Fruit fly (Drosophila melanogaster) whole organism, embryonic: ENCODE results near the gene Idi.

Experiments
- Atf6 ChIP-seq: fragments of 200-800 bp; sonication (Bioruptor generic); IDR thresholded peaks from 2 replicates; pipeline ENCODE4 v1.3.6; 2022; ENCODE audit warnings: missing biosample characterization, missing genetic modification characterization
- CG10267 ChIP-seq: fragments of 200-800 bp; sonication (Bioruptor generic); optimal IDR thresholded peaks from 2 replicates; lab custom pipeline; 2018; ENCODE audit warnings: missing biosample characterization, mild to moderate bottlenecking, missing genetic modification characterization, moderate library complexity
- CG13287 ChIP-seq: fragments of 200-800 bp; sonication (Bioruptor generic); IDR thresholded peaks from 2 replicates; pipeline ENCODE4 v1.3.6; 2022; ENCODE audit warnings: missing biosample characterization, missing genetic modification characterization; ENCODE audit not compliant: partially characterized antibody
- CG13775 ChIP-seq: fragments of 200-800 bp; sonication (Bioruptor generic); optimal IDR thresholded peaks from 3 replicates; lab custom pipeline; 2017; ENCODE audit warnings: missing biosample characterization, mild to moderate bottlenecking, missing genetic modification characterization
- CG1603 ChIP-seq: fragments of 200-800 bp; sonication (Bioruptor generic); optimal IDR thresholded peaks from 2 replicates; lab custom pipeline; 2019; ENCODE audit warnings: missing biosample characterization, mild to moderate bottlenecking, missing genetic modification characterization, moderate library complexity
- CG18011 ChIP-seq: fragments of 200-800 bp; sonication (Bioruptor generic); optimal IDR thresholded peaks from 2 replicates; lab custom pipeline; 2017; ENCODE audit warnings: missing biosample characterization, missing genetic modification characterization, mild to moderate bottlenecking, moderate library complexity, missing genotype
- CG2116 ChIP-seq: fragments of 200-800 bp; sonication (Bioruptor generic); optimal IDR thresholded peaks from 3 replicates; lab custom pipeline; 2018; ENCODE audit warnings: missing biosample characterization, mild to moderate bottlenecking, missing genetic modification characterization
- CG31365 ChIP-seq: fragments of 200-800 bp; sonication (Bioruptor generic); optimal IDR thresholded peaks from 2 replicates; lab custom pipeline; 2018; ENCODE audit warnings: missing biosample characterization, mild to moderate bottlenecking, missing genetic modification characterization
- CG34376 ChIP-seq: fragments of 200-800 bp; sonication (Bioruptor generic); optimal IDR thresholded peaks from 2 replicates; lab custom pipeline; 2018; ENCODE audit warnings: missing biosample characterization, mild to moderate bottlenecking, missing genetic modification characterization
- CG4424 ChIP-seq: fragments of 200-800 bp; sonication (Bioruptor generic); optimal IDR thresholded peaks from 3 replicates; lab custom pipeline; 2016; ENCODE audit warnings: missing biosample characterization, missing genetic modification characterization
- CG4707 ChIP-seq: fragments of 200-800 bp; sonication (Bioruptor generic); optimal IDR thresholded peaks from 2 replicates; lab custom pipeline; 2018; ENCODE audit warnings: missing biosample characterization, mild to moderate bottlenecking, missing genetic modification characterization, moderate library complexity
- CG5180 ChIP-seq: fragments of 200-800 bp; sonication (Bioruptor generic); optimal IDR thresholded peaks from 3 replicates; lab custom pipeline; 2017; ENCODE audit warnings: missing biosample characterization, missing genetic modification characterization, mild to moderate bottlenecking, moderate library complexity, missing genetic modification reagents
- CG6683 ChIP-seq: fragments of 200-800 bp; sonication (Bioruptor generic); optimal IDR thresholded peaks from 2 replicates; lab custom pipeline; 2017; ENCODE audit warnings: missing biosample characterization, mild to moderate bottlenecking, missing genetic modification characterization, missing genetic modification reagents
- CHES-1-like ChIP-seq: fragments of 200-800 bp; sonication (Bioruptor generic); optimal IDR thresholded peaks from 2 replicates; lab custom pipeline; 2016; ENCODE audit warnings: missing biosample characterization, missing genetic modification characterization
- CoRest ChIP-seq: fragments of 200-800 bp; sonication (Bioruptor generic); optimal IDR thresholded peaks from 3 replicates; lab custom pipeline; 2018; ENCODE audit warnings: missing biosample characterization, mild to moderate bottlenecking, missing genetic modification characterization, moderate library complexity
- Hr78 ChIP-seq, 2 experiments: fragments of 200-800 bp in 1 of 2; fragments of >200 bp in 1 of 2; sonication (Bioruptor generic) in 1 of 2; optimal IDR thresholded peaks; 2 replicates each; lab custom pipeline; 2017 to 2019; ENCODE audit warnings: missing biosample characterization in 2 of 2, missing genetic modification characterization in 2 of 2, mild to moderate bottlenecking in 1 of 2, moderate library complexity in 1 of 2
- Lhr ChIP-seq: fragments of 200-800 bp; sonication (Bioruptor generic); optimal IDR thresholded peaks from 3 replicates; lab custom pipeline; 2017; ENCODE audit warnings: mild to moderate bottlenecking, missing biosample characterization, missing genetic modification reagents, missing genetic modification characterization
- Pdp1 ChIP-seq, 2 experiments: fragments of 200-800 bp; sonication (Bioruptor generic); optimal IDR thresholded peaks; 3 replicates each; lab custom pipeline; 2016; ENCODE audit warnings: missing biosample characterization in 2 of 2, missing genetic modification characterization in 2 of 2, mild to moderate bottlenecking in 1 of 2, moderate library complexity in 1 of 2
- Usf ChIP-seq: fragments of 200-800 bp; sonication (Bioruptor generic); optimal IDR thresholded peaks from 2 replicates; lab custom pipeline; 2017; ENCODE audit warnings: missing genotype, missing biosample characterization, missing genetic modification characterization
- Xbp1 ChIP-seq: fragments of 200-800 bp; sonication (Bioruptor generic); optimal IDR thresholded peaks from 3 replicates; lab custom pipeline; 2016; ENCODE audit warnings: missing biosample characterization, mild to moderate bottlenecking, missing genetic modification characterization
- ara ChIP-seq: fragments of 200-800 bp; sonication (Bioruptor generic); IDR thresholded peaks from 2 replicates; pipeline ENCODE4 v1.3.6; 2022; ENCODE audit warnings: missing biosample characterization, missing genetic modification characterization
- ase ChIP-seq: fragments of 200-800 bp; sonication (Bioruptor generic); IDR thresholded peaks from 3 replicates; pipeline ENCODE4 v1.3.6; 2022; ENCODE audit warnings: missing biosample characterization, missing genetic modification characterization
- ci ChIP-seq: fragments of 200-800 bp; sonication (Bioruptor generic); IDR thresholded peaks from 3 replicates; pipeline ENCODE4 v1.3.6; 2022; ENCODE audit warnings: missing biosample characterization, missing genetic modification characterization
- cwo ChIP-seq: fragments of 200-800 bp; sonication (Bioruptor generic); optimal IDR thresholded peaks from 3 replicates; lab custom pipeline; 2017; ENCODE audit warnings: missing biosample characterization, missing genetic modification characterization, mild to moderate bottlenecking, moderate library complexity, missing genetic modification reagents
- dan ChIP-seq: fragments of 200-800 bp; sonication (Bioruptor generic); IDR thresholded peaks from 2 replicates; pipeline ENCODE4 v1.3.6; 2022; ENCODE audit warnings: missing biosample characterization, missing genetic modification characterization
- en ChIP-seq: fragments of 200-800 bp; sonication (Bioruptor generic); optimal IDR thresholded peaks from 2 replicates; lab custom pipeline; 2016; ENCODE audit warnings: missing biosample characterization, missing genetic modification characterization
- exex ChIP-seq: fragments of 200-800 bp; sonication (Bioruptor generic); optimal IDR thresholded peaks from 4 replicates; lab custom pipeline; 2018; ENCODE audit warnings: missing biosample characterization, mild to moderate bottlenecking, missing genetic modification characterization, moderate library complexity
- fd96Cb ChIP-seq: fragments of 200-800 bp; sonication (Bioruptor generic); optimal IDR thresholded peaks from 2 replicates; lab custom pipeline; 2018; ENCODE audit warnings: missing biosample characterization, mild to moderate bottlenecking, missing genetic modification characterization, moderate library complexity
- ind ChIP-seq: fragments of 200-800 bp; sonication (Bioruptor generic); optimal IDR thresholded peaks from 3 replicates; lab custom pipeline; 2016; ENCODE audit warnings: missing biosample characterization, missing genetic modification characterization
- lov ChIP-seq, 2 experiments: fragments of 200-800 bp in 1 of 2; fragments of >200 bp in 1 of 2; sonication (Bioruptor generic) in 1 of 2; IDR thresholded peaks in 1 of 2; optimal IDR thresholded peaks in 1 of 2; 2 replicates in 1 of 2; 3 replicates in 1 of 2; pipeline versions ENCODE4 v1.3.6 to Lab custom; 2017 to 2022; ENCODE audit warnings: missing biosample characterization in 1 of 2, missing genetic modification characterization in 1 of 2
- maf-S ChIP-seq: fragments of 200-800 bp; sonication (Bioruptor generic); optimal IDR thresholded peaks from 2 replicates; lab custom pipeline; 2016; ENCODE audit warnings: missing biosample characterization, missing genetic modification characterization
- mam ChIP-seq: fragments of 200-800 bp; sonication (Bioruptor generic); optimal IDR thresholded peaks from 3 replicates; lab custom pipeline; 2016; ENCODE audit warnings: missing biosample characterization, missing genetic modification characterization
- nmo ChIP-seq: fragments of 200-800 bp; sonication (Bioruptor generic); optimal IDR thresholded peaks from 2 replicates; lab custom pipeline; 2018; ENCODE audit warnings: missing biosample characterization, mild to moderate bottlenecking, missing genetic modification characterization, moderate library complexity
- nom ChIP-seq: fragments of 200-800 bp; sonication (Bioruptor generic); optimal IDR thresholded peaks from 2 replicates; lab custom pipeline; 2017; ENCODE audit warnings: missing biosample characterization, missing genetic modification characterization, mild to moderate bottlenecking, moderate library complexity, missing genetic modification reagents
- peb ChIP-seq: fragments of 200-800 bp; sonication (Bioruptor generic); IDR thresholded peaks from 2 replicates; pipeline ENCODE4 v1.3.6; 2022; ENCODE audit warnings: missing biosample characterization, missing genetic modification characterization
- sim ChIP-seq: fragments of 200-800 bp; sonication (Bioruptor generic); IDR thresholded peaks from 2 replicates; pipeline ENCODE4 v1.3.6; 2022; ENCODE audit warnings: missing biosample characterization, missing genetic modification characterization
- sug ChIP-seq: fragments of 200-800 bp; optimal IDR thresholded peaks from 2 replicates; lab custom pipeline; 2019; ENCODE audit warnings: missing biosample characterization, mild to moderate bottlenecking, missing genetic modification characterization, moderate library complexity
- tap ChIP-seq: fragments of 200-800 bp; optimal IDR thresholded peaks from 3 replicates; lab custom pipeline; 2019; ENCODE audit warnings: missing biosample characterization, mild to moderate bottlenecking, missing genetic modification characterization, moderate library complexity
- tio ChIP-seq: fragments of 200-800 bp; sonication (Bioruptor generic); optimal IDR thresholded peaks from 2 replicates; lab custom pipeline; 2017; ENCODE audit warnings: missing biosample characterization, missing genetic modification characterization, inconsistent platforms
- vvl ChIP-seq: fragments of 200-800 bp; sonication (Bioruptor generic); IDR thresholded peaks from 2 replicates; pipeline ENCODE4 v1.3.6; 2022; ENCODE audit warnings: missing biosample characterization, missing genetic modification characterization
- zf30C ChIP-seq: fragments of 200-800 bp; sonication (Bioruptor generic); optimal IDR thresholded peaks from 3 replicates; lab custom pipeline; 2018; ENCODE audit warnings: missing biosample characterization, mild to moderate bottlenecking, missing genetic modification characterization

Gene Idi

DNA sequence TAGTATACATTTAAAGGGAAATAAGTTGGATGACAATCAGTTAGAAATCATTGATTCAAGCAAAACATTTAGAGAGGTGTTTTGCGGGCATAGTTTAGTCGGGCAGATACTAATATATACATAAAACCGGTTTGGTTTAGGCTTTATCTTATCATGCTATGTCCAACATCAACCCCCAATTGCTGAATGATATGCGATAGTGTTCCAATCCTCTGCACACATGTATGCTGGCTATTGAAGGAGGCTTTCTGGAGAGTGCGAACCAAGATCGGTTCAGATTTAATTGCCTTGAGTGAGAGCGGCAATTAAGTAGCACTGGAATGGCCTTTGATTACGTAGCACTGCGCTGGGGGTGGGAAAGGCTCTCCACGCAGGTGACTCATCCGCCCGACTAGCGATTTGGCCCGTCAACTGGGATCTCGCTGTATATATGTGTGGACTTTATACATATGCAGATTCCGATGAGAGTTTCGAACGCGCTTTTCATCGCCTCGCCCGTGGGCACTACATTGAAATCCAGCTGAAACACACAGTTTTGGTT, 1.9 kb upstream of the Idi start (continued):
- TF ChIP-seq CG4424 (GFP tag; lab: Kevin White, UChicago) (no peak), zf30C (GFP tag; lab: Kevin White, UChicago) (no peak), tio (GFP tag; lab: Kevin White, UChicago) (no peak), CG10267 (tag; lab: Kevin White, UChicago) (no peak), nmo (GFP tag; lab: Kevin White, UChicago) (no peak), peb (no peak), Pdp1 (GFP tag; optimal IDR thresholded peaks at IDR 0.05; lab: Kevin White, UChicago) (peak in 1 of 2 experiments; percentile 41), CG2116 (GFP tag; lab: Kevin White, UChicago) (no peak), Xbp1 (GFP tag; lab: Kevin White, UChicago) (no peak), sim (GFP tag; lab: Robert Waterston, UW) (no peak), CG13775 (GFP tag; lab: Kevin White, UChicago) (no peak), CG6683 (GFP tag; lab: Kevin White, UChicago) (no peak), vvl (GFP tag; lab: Robert Waterston, UW) (0 out of 2 replicates have a peak, but pooled peaks have one; percentile 20), CG18011 (GFP tag; lab: Kevin White, UChicago) (peak; percentile 21), ind (GFP tag; lab: Kevin White, UChicago) (no peak), en (no peak), Lhr (no peak), Usf (GFP tag; lab: Kevin White, UChicago) (no peak), sug (tag; lab: Kevin White, UChicago) (peak; percentile 82), ase (GFP tag; lab: Robert Waterston, UW) (no peak), CG1603 (tag; lab: Kevin White, UChicago) (no peak), CG5180 (peak; percentile 55), dan (no peak), CG4707 (no peak), CG34376 (peak; percentile 56), Hr78 (GFP tag; optimal IDR thresholded peaks at IDR 0.05; lab: Kevin White, UChicago) (no peak), CHES-1-like (GFP tag; lab: Kevin White, UChicago) (no peak), nom (GFP tag; lab: Kevin White, UChicago) (peak; percentile 81), fd96Cb (no peak), exex (tag; lab: Kevin White, UChicago) (peak; percentile 53), lov (optimal IDR thresholded peaks at IDR 0.05; lab: Kevin White, UChicago) (no peak), lov (GFP tag; IDR thresholded peaks at IDR 0.05; lab: Robert Waterston, UW) (no peak), mam (GFP tag; lab: Kevin White, UChicago) (no peak), ara (no peak), cwo (GFP tag; lab: Kevin White, UChicago) (no peak), tap (tag; lab: Kevin White, UChicago) (no peak), CG31365 (tag; lab: Kevin White, UChicago) (no peak), Atf6 (GFP tag; lab: Robert Waterston, UW) (0 out of 2 replicates have a peak, but pooled peaks have one; percentile 19), ci (no peak), CoRest (tag; lab: Kevin White, UChicago) (no peak), CG13287 (no peak), maf-S (GFP tag; lab: Kevin White, UChicago) (no peak)
